Fruit fly (Drosophila melanogaster): ENCODE data around the gene bru3.

DNA sequence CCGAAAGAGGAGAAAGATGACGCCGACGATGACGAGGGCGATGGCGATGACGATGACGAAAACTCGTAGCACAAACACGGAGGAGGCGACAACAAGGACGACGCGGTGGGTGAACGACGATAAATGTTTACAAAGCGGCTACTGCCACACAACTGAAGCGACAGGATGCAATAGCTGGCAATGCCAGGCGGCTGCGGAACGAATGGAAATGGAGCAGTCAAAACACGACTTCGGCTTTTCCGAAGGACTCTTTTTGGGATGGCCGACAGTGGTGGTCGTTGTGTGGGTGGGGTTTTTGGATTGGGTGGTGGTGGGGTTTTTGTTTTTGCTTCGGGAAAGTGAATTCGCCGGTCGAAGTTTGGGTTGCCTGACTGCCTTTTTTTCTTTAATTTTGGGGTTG, at the start of gene bru3:
- TF ChIP-seq dati (GFP tag; IDR thresholded peaks at IDR 0.05) (no peak), CG8089 (GFP tag; optimal IDR thresholded peaks at IDR 0.05) (no peak), psq (GFP tag; optimal IDR thresholded peaks at IDR 0.05) (no peak), ranshi (GFP tag; IDR thresholded peaks at IDR 0.05) (no peak), kni (GFP tag; optimal IDR thresholded peaks at IDR 0.05) (no peak), CG43689 (GFP tag; IDR thresholded peaks at IDR 0.05) (no peak), zfh1 (GFP tag; IDR thresholded peaks at IDR 0.05) (no peak), CG1792 (GFP tag; optimal IDR thresholded peaks at IDR 0.05) (no peak), sens-2 (GFP tag; IDR thresholded peaks at IDR 0.05) (no peak), Neu2 (GFP tag; optimal IDR thresholded peaks at IDR 0.05; ENCODE audit: borderline replicate concordance) (no peak)

Data from whole organism, embryonic.